Worm (Caenorhabditis elegans) whole organism, L4 larva: ENCODE results near the gene tag-234.

Experiments used
- F26F4.8 ChIP-seq: fragments of 200-800 bp; sonication (Bioruptor generic); conservative IDR thresholded peaks from 2 replicates; pipeline ENCODE4 v1.3.6; 2022; ENCODE audit warnings: missing genetic modification characterization, missing compliant biosample characterization
- F37D6.2 ChIP-seq: sonication (generic microtip); optimal IDR thresholded peaks from 2 replicates; lab custom pipeline; 2016; ENCODE audit warnings: mild to moderate bottlenecking, missing genetic modification characterization, missing compliant biosample characterization
- F49E8.2 ChIP-seq: sonication (generic microtip); optimal IDR thresholded peaks from 2 replicates; lab custom pipeline; 2016; ENCODE audit warnings: missing compliant biosample characterization, mild to moderate bottlenecking, missing genetic modification characterization, borderline replicate concordance
- R02D3.7 ChIP-seq: fragments of 150-350 bp; sonication (generic microtip); optimal IDR thresholded peaks from 3 replicates; lab custom pipeline; 2014; ENCODE audit warnings: missing biosample characterization, missing genetic modification characterization
- T26A8.4 ChIP-seq: fragments of 200-800 bp; sonication (Bioruptor generic); IDR thresholded peaks from 2 replicates; pipeline ENCODE4 v1.3.6; 2022; ENCODE audit warnings: missing genetic modification characterization, missing compliant biosample characterization
- Y5F2A.4 ChIP-seq: fragments of 200-800 bp; sonication (Bioruptor generic); optimal IDR thresholded peaks from 2 replicates; lab custom pipeline; 2018; ENCODE audit warnings: mild to moderate bottlenecking, missing genetic modification characterization, missing compliant biosample characterization
- Y75B8A.6 ChIP-seq: fragments of 200-800 bp; sonication (Bioruptor generic); IDR thresholded peaks from 2 replicates; pipeline ENCODE4 v1.3.6; 2022; ENCODE audit warnings: missing genetic modification reagents, missing genetic modification characterization, missing compliant biosample characterization
- aly-2 ChIP-seq: sonication (generic microtip); optimal IDR thresholded peaks from 2 replicates; lab custom pipeline; 2018; ENCODE audit warnings: missing biosample characterization, missing genetic modification characterization
- attf-4 ChIP-seq: sonication (generic microtip); optimal IDR thresholded peaks from 3 replicates; lab custom pipeline; 2017; ENCODE audit warnings: missing biosample characterization, missing genetic modification characterization
- ceh-20 ChIP-seq: fragments of 200-800 bp; sonication (Bioruptor generic); IDR thresholded peaks from 2 replicates; pipeline ENCODE4 v1.3.6; 2022; ENCODE audit warnings: missing genetic modification reagents, missing genetic modification characterization, missing compliant biosample characterization
- ceh-32 ChIP-seq: sonication (generic microtip); optimal IDR thresholded peaks from 2 replicates; lab custom pipeline; 2016; ENCODE audit warnings: mild to moderate bottlenecking, missing genetic modification characterization, missing compliant biosample characterization; ENCODE audit not compliant: poor library complexity
- ces-1 ChIP-seq: fragments of 150-350 bp; sonication (generic microtip); optimal IDR thresholded peaks from 4 replicates; lab custom pipeline; 2014; ENCODE audit warnings: missing biosample characterization, missing genetic modification reagents, missing genetic modification characterization
- cey-2 ChIP-seq: sonication (generic microtip); optimal IDR thresholded peaks from 3 replicates; lab custom pipeline; 2017; ENCODE audit warnings: missing genetic modification characterization, mild to moderate bottlenecking, missing compliant biosample characterization, antibody characterized with exemption, borderline replicate concordance; ENCODE audit not compliant: insufficient read depth
- daf-16 ChIP-seq, 3 experiments: sonication (generic microtip); optimal IDR thresholded peaks; 2 replicates each; lab custom pipeline; 2016 to 2017; ENCODE audit warnings: missing genetic modification characterization in 3 of 3, missing genetic modification reagents in 3 of 3, mild to moderate bottlenecking in 2 of 3, missing compliant biosample characterization in 2 of 3, missing biosample characterization in 1 of 3, moderate library complexity in 1 of 3
- daf-19 ChIP-seq: fragments of 200-800 bp; sonication (Bioruptor generic); conservative IDR thresholded peaks from 2 replicates; pipeline ENCODE4 v1.3.6; 2022; ENCODE audit warnings: missing genetic modification characterization, missing compliant biosample characterization
- daf-8 ChIP-seq: fragments of 200-800 bp; sonication (Bioruptor generic); IDR thresholded peaks from 2 replicates; pipeline ENCODE4 v1.3.6; 2022; ENCODE audit warnings: missing genetic modification characterization, missing compliant biosample characterization
- dmd-9 ChIP-seq: fragments of 200-800 bp; sonication (Bioruptor generic); IDR thresholded peaks from 2 replicates; pipeline ENCODE4 v1.3.6; 2022; ENCODE audit warnings: missing genetic modification reagents, missing genetic modification characterization, missing compliant biosample characterization
- dpl-1 ChIP-seq: fragments of 150-350 bp; optimal IDR thresholded peaks from 2 replicates; lab custom pipeline; 2014; ENCODE audit warnings: missing biosample characterization, missing genetic modification reagents, missing genetic modification characterization
- duxl-1 ChIP-seq: sonication (generic microtip); optimal IDR thresholded peaks from 2 replicates; lab custom pipeline; 2016; ENCODE audit warnings: mild to moderate bottlenecking, missing genetic modification characterization, moderate library complexity, missing compliant biosample characterization; ENCODE audit not compliant: poor library complexity
- dve-1 ChIP-seq: sonication (generic microtip); optimal IDR thresholded peaks from 2 replicates; lab custom pipeline; 2017; ENCODE audit warnings: antibody characterized with exemption, mild to moderate bottlenecking, missing genetic modification characterization, missing compliant biosample characterization; ENCODE audit not compliant: insufficient read depth
- egl-43 ChIP-seq: fragments of 200-800 bp; sonication (Bioruptor generic); IDR thresholded peaks from 2 replicates; pipeline ENCODE4 v1.3.6; 2022; ENCODE audit warnings: missing genetic modification reagents, missing genetic modification characterization, missing compliant biosample characterization
- gei-8 ChIP-seq: fragments of 200-800 bp; sonication (Bioruptor generic); optimal IDR thresholded peaks from 2 replicates; lab custom pipeline; 2018; ENCODE audit warnings: mild to moderate bottlenecking, missing genetic modification characterization, missing compliant biosample characterization
- hif-1 ChIP-seq, 2 experiments: sonication (generic microtip); optimal IDR thresholded peaks; 2 replicates each; lab custom pipeline; 2016 to 2017; ENCODE audit warnings: missing compliant biosample characterization in 2 of 2, missing genetic modification characterization in 2 of 2, missing genetic modification reagents in 2 of 2, missing genotype in 2 of 2, mild to moderate bottlenecking in 1 of 2
- hlh-30 ChIP-seq: sonication (generic microtip); optimal IDR thresholded peaks from 2 replicates; lab custom pipeline; 2017; ENCODE audit warnings: antibody characterized with exemption, mild to moderate bottlenecking, missing genetic modification characterization, missing compliant biosample characterization; ENCODE audit not compliant: insufficient read depth
- lin-13 ChIP-seq: fragments of 150-350 bp; optimal IDR thresholded peaks from 2 replicates; lab custom pipeline; 2014; ENCODE audit warnings: missing biosample characterization, missing genetic modification reagents, missing genetic modification characterization
- lin-29 ChIP-seq: fragments of 200-800 bp; sonication (Bioruptor generic); IDR thresholded peaks from 2 replicates; pipeline ENCODE4 v1.3.6; 2022; ENCODE audit warnings: missing genetic modification reagents, missing genetic modification characterization, missing compliant biosample characterization
- lin-38 ChIP-seq: fragments of 200-800 bp; sonication (Bioruptor generic); IDR thresholded peaks from 2 replicates; pipeline ENCODE4 v1.3.6; 2022; ENCODE audit warnings: missing genetic modification reagents, missing genetic modification characterization, missing compliant biosample characterization
- lir-3 ChIP-seq: sonication (generic microtip); optimal IDR thresholded peaks from 2 replicates; lab custom pipeline; 2016; ENCODE audit warnings: mild to moderate bottlenecking, missing genetic modification characterization, missing compliant biosample characterization
- lsy-2 ChIP-seq, 2 experiments: fragments of 150-350 bp in 1 of 2; sonication (generic microtip) in 1 of 2; optimal IDR thresholded peaks; 2 replicates each; lab custom pipeline; 2014 to 2017; ENCODE audit warnings: missing biosample characterization in 2 of 2, missing genetic modification characterization in 2 of 2
- madf-5 ChIP-seq, 2 experiments: fragments of 200-800 bp; sonication (Bioruptor generic); IDR thresholded peaks; 2 replicates each; pipeline ENCODE4 v1.3.6; 2022; ENCODE audit warnings: missing compliant biosample characterization in 2 of 2, missing genetic modification characterization in 2 of 2
- madf-9 ChIP-seq: fragments of 200-800 bp; sonication (Bioruptor generic); conservative IDR thresholded peaks from 2 replicates; pipeline ENCODE4 v1.3.6; 2022; ENCODE audit warnings: missing genetic modification reagents, missing genetic modification characterization, missing compliant biosample characterization
- mdl-1 ChIP-seq, 2 experiments: fragments of 150-350 bp in 1 of 2; sonication (generic microtip) in 1 of 2; optimal IDR thresholded peaks; 2 replicates each; lab custom pipeline; 2014 to 2017; ENCODE audit warnings: missing biosample characterization in 2 of 2, missing genetic modification characterization in 2 of 2
- mep-1 ChIP-seq: fragments of 150-350 bp; sonication (generic microtip); optimal IDR thresholded peaks from 3 replicates; lab custom pipeline; 2014; ENCODE audit warnings: missing biosample characterization, missing genetic modification characterization
- mes-2 ChIP-seq: sonication (generic microtip); optimal IDR thresholded peaks from 2 replicates; lab custom pipeline; 2016; ENCODE audit warnings: missing genotype, mild to moderate bottlenecking, missing genetic modification characterization, missing compliant biosample characterization; ENCODE audit not compliant: poor library complexity, severe bottlenecking
- nhr-11 ChIP-seq: fragments of 150-350 bp; optimal IDR thresholded peaks from 2 replicates; lab custom pipeline; 2014; ENCODE audit warnings: missing biosample characterization, missing genetic modification characterization
- nhr-237 ChIP-seq: sonication (generic microtip); optimal IDR thresholded peaks from 2 replicates; lab custom pipeline; 2017; ENCODE audit warnings: missing biosample characterization, missing genetic modification characterization
- nhr-28 ChIP-seq: fragments of 150-350 bp; optimal IDR thresholded peaks from 2 replicates; lab custom pipeline; 2014; ENCODE audit warnings: missing biosample characterization, missing genetic modification characterization
- nhr-77 ChIP-seq: fragments of 150-350 bp; optimal IDR thresholded peaks from 2 replicates; lab custom pipeline; 2014; ENCODE audit warnings: missing biosample characterization, missing genetic modification characterization
- pha-4 ChIP-seq, 2 experiments: fragments of 150-350 bp in 1 of 2; fragments of 200-800 bp in 1 of 2; sonication (Bioruptor generic) in 1 of 2; IDR thresholded peaks in 1 of 2; optimal IDR thresholded peaks in 1 of 2; 2 replicates each; pipeline versions ENCODE4 v1.3.6 to Lab custom; 2014 to 2022; ENCODE audit warnings: missing genetic modification characterization in 2 of 2, missing genetic modification reagents in 2 of 2, missing biosample characterization in 1 of 2, missing compliant biosample characterization in 1 of 2
- rbr-2 ChIP-seq: sonication (generic microtip); optimal IDR thresholded peaks from 2 replicates; lab custom pipeline; 2016; ENCODE audit warnings: missing genotype, missing genetic modification characterization, missing compliant biosample characterization
- tag-97 ChIP-seq: fragments of 200-800 bp; sonication (Bioruptor generic); IDR thresholded peaks from 2 replicates; pipeline ENCODE4 v1.3.6; 2022; ENCODE audit warnings: missing genetic modification characterization, missing compliant biosample characterization
- tra-1 ChIP-seq: fragments of 200-800 bp; sonication (Bioruptor generic); IDR thresholded peaks from 2 replicates; pipeline ENCODE4 v1.3.6; 2022; ENCODE audit warnings: missing genetic modification reagents, missing genetic modification characterization, missing compliant biosample characterization
- unc-39 ChIP-seq: sonication (generic microtip); optimal IDR thresholded peaks from 2 replicates; lab custom pipeline; 2017; ENCODE audit warnings: missing biosample characterization, missing genetic modification characterization
- vab-7 ChIP-seq: fragments of 200-800 bp; sonication (Bioruptor generic); IDR thresholded peaks from 2 replicates; pipeline ENCODE4 v1.3.6; 2022; ENCODE audit warnings: missing genetic modification reagents, missing genetic modification characterization, missing compliant biosample characterization
- zfp-3 ChIP-seq: fragments of 200-800 bp; sonication (Bioruptor generic); conservative IDR thresholded peaks from 2 replicates; pipeline ENCODE4 v1.3.6; 2022; ENCODE audit warnings: missing genetic modification reagents, missing genetic modification characterization, missing compliant biosample characterization
- zip-11 ChIP-seq: fragments of 200-800 bp; sonication (Bioruptor generic); IDR thresholded peaks from 2 replicates; pipeline ENCODE4 v1.3.6; 2022; ENCODE audit warnings: missing genetic modification characterization, missing compliant biosample characterization
- ztf-7 ChIP-seq: fragments of 150-350 bp; optimal IDR thresholded peaks from 2 replicates; lab custom pipeline; 2014; ENCODE audit warnings: missing biosample characterization, missing genetic modification characterization

tag-234 gene

ce11 chrII:5873564-5874070 lies 9.6 kb downstream of the tag-234 start, which contains the start of gene tex-2 (continued):
- TF ChIP-seq madf-9 (GFP tag; lab: Robert Waterston, UW) (no peak), ztf-7 (tag; lab: Kevin White, UChicago) (no peak)

ce11 chrII:5874130-5874529 lies 10.1 kb downstream of the tag-234 start:
- TF ChIP-seq mep-1 (no peak), duxl-1 (tag; lab: Kevin White, UChicago) (no peak), F26F4.8 (GFP tag; lab: Robert Waterston, UW) (no peak), tag-97 (GFP tag; lab: Robert Waterston, UW) (no peak), nhr-28 (tag; lab: Kevin White, UChicago) (peak; percentile 69), lsy-2 (tag; optimal IDR thresholded peaks at IDR 0.05; lab: Kevin White, UChicago) (peak in 1 of 2 experiments; percentile 11), ceh-32 (tag; lab: Kevin White, UChicago) (no peak), F49E8.2 (tag; lab: Kevin White, UChicago) (no peak), zip-11 (GFP tag; lab: Robert Waterston, UW) (no peak), nhr-11 (tag; lab: Kevin White, UChicago) (no peak), lin-38 (GFP tag; lab: Robert Waterston, UW) (no peak), mdl-1 (tag; optimal IDR thresholded peaks at IDR 0.05; lab: Kevin White, UChicago) (peak in 1 of 2 experiments; percentile 28), aly-2 (tag; lab: Kevin White, UChicago) (no peak), T26A8.4 (GFP tag; lab: Robert Waterston, UW) (no peak), daf-16 (GFP tag; optimal IDR thresholded peaks at IDR 0.05; lab: Kevin White, UChicago) (no peak), daf-16 (tag; optimal IDR thresholded peaks at IDR 0.05; lab: Kevin White, UChicago) (peak; percentile 49), Y5F2A.4 (GFP tag; lab: Kevin White, UChicago) (no peak), rbr-2 (no peak), vab-7 (GFP tag; lab: Robert Waterston, UW) (no peak), madf-5 (GFP tag; IDR thresholded peaks at IDR 0.05; lab: Robert Waterston, UW) (no peak), mes-2 (peak; percentile 24), hif-1 (tag; optimal IDR thresholded peaks at IDR 0.05; lab: Kevin White, UChicago) (no peak), egl-43 (GFP tag; lab: Robert Waterston, UW) (no peak), unc-39 (no peak), attf-4 (tag; lab: Kevin White, UChicago) (no peak), dmd-9 (GFP tag; lab: Robert Waterston, UW) (no peak), nhr-237 (tag; lab: Kevin White, UChicago) (no peak), madf-9 (GFP tag; lab: Robert Waterston, UW) (no peak), ceh-20 (GFP tag; lab: Robert Waterston, UW) (no peak), daf-19 (GFP tag; lab: Robert Waterston, UW) (no peak), F37D6.2 (tag; lab: Kevin White, UChicago) (no peak), gei-8 (no peak), lin-13 (GFP tag; lab: Kevin White, UChicago) (no peak), tra-1 (GFP tag; lab: Robert Waterston, UW) (no peak), dve-1 (peak; percentile 54), lir-3 (tag; lab: Kevin White, UChicago) (no peak), nhr-77 (tag; lab: Kevin White, UChicago) (peak; percentile 17), dpl-1 (GFP tag; lab: Kevin White, UChicago) (no peak), ces-1 (GFP tag; lab: Kevin White, UChicago) (no peak), hlh-30 (tag; lab: Kevin White, UChicago) (peak; percentile 88), cey-2 (tag; lab: Kevin White, UChicago) (no peak), daf-8 (GFP tag; lab: Robert Waterston, UW) (no peak), zfp-3 (GFP tag; lab: Robert Waterston, UW) (no peak), pha-4 (GFP tag; IDR thresholded peaks at IDR 0.05; lab: Robert Waterston, UW) (no peak), pha-4 (tag; optimal IDR thresholded peaks at IDR 0.05; lab: Kevin White, UChicago) (peak; percentile 4), Y75B8A.6 (GFP tag; lab: Robert Waterston, UW) (no peak), R02D3.7 (tag; lab: Kevin White, UChicago) (no peak), lin-29 (GFP tag; lab: Robert Waterston, UW) (no peak)
